Fruit fly (Drosophila melanogaster): ENCODE measurements around the gene CG11786.
A peak's percentile ranks its signal among the peaks of the same experiment; 100 is the strongest.

CG11786 gene

dm6 chr3R:25024895-25025557, 21.1 kb upstream of the CG11786 start, which contains the start of the genes EMC6 and Hr96 (continued):
- peak; percentile 83 for TF ChIP-seq CG31224 (GFP tag; IDR thresholded peaks at IDR 0.05)
- peak; percentile 94 for TF ChIP-seq CG13775 (GFP tag; optimal IDR thresholded peaks at IDR 0.05)
- TF ChIP-seq ac (GFP tag; optimal IDR thresholded peaks at IDR 0.05) = peak; percentile 77
- peak; percentile 77 for TF ChIP-seq crc (GFP tag; optimal IDR thresholded peaks at IDR 0.05)
- TF ChIP-seq klu (GFP tag; IDR thresholded peaks at IDR 0.05) = peak; percentile 88
- TF ChIP-seq run (tag; optimal IDR thresholded peaks at IDR 0.05) = peak; percentile 76
- peak; percentile 99 for TF ChIP-seq Ets65A (GFP tag)
- peak; percentile 82 for TF ChIP-seq ERR (GFP tag; optimal IDR thresholded peaks at IDR 0.05)
- peak; percentile 65; the same call in 1 of the 3 replicates for TF ChIP-seq Opbp (GFP tag; IDR thresholded peaks at IDR 0.05; ENCODE audit: partially characterized antibody)
- peak; percentile 85 for TF ChIP-seq Bdp1 (GFP tag; optimal IDR thresholded peaks at IDR 0.05)
- TF ChIP-seq CG14965 (GFP tag; optimal IDR thresholded peaks at IDR 0.05; ENCODE audit: borderline replicate concordance) = peak; percentile 48
- peak; percentile 74; the same call in 1 of the 2 replicates for TF ChIP-seq dati (GFP tag; IDR thresholded peaks at IDR 0.05)
- peak; percentile 84 for TF ChIP-seq Nf-YC (tag; optimal IDR thresholded peaks at IDR 0.05)
- peak; percentile 63 for TF ChIP-seq CG10431 (GFP tag; optimal IDR thresholded peaks at IDR 0.05)
- TF ChIP-seq hb (GFP tag; IDR thresholded peaks at IDR 0.05; ENCODE audit: partially characterized antibody) = peak; percentile 61; the same call in 2 of the 3 replicates
- TF ChIP-seq dpn (GFP tag; optimal IDR thresholded peaks at IDR 0.05) = peak; percentile 94 to 95
- peak; percentile 96 for TF ChIP-seq Chrac-16 (GFP tag; optimal IDR thresholded peaks at IDR 0.05)
- TF ChIP-seq Hsf (GFP tag; optimal IDR thresholded peaks at IDR 0.05) = peak; percentile 96
- TF ChIP-seq zf30C (GFP tag; optimal IDR thresholded peaks at IDR 0.05) = peak; percentile 99
- TF ChIP-seq CG9817 (tag; optimal IDR thresholded peaks at IDR 0.05) = peak; percentile 94
- TF ChIP-seq CG7745 (tag; optimal IDR thresholded peaks at IDR 0.05) = no peak
- TF ChIP-seq CG5180 (GFP tag; optimal IDR thresholded peaks at IDR 0.05) = no peak
- TF ChIP-seq hbn (GFP tag; IDR thresholded peaks at IDR 0.05; ENCODE audit: partially characterized antibody) = peak; percentile 45
- peak; percentile 94 for TF ChIP-seq trem (tag; optimal IDR thresholded peaks at IDR 0.05)
- TF ChIP-seq Hr39 (optimal IDR thresholded peaks at IDR 0.05) = no peak
- peak; percentile 90 for TF ChIP-seq dmrt11E (tag; optimal IDR thresholded peaks at IDR 0.05)
- TF ChIP-seq CG7271 (tag; optimal IDR thresholded peaks at IDR 0.05) = peak; percentile 82
- peak; percentile 92 for TF ChIP-seq Drgx (GFP tag; IDR thresholded peaks at IDR 0.05)
- TF ChIP-seq lbe (GFP tag; optimal IDR thresholded peaks at IDR 0.05) = peak; percentile 92
- peak; percentile 96 for TF ChIP-seq gem (tag; optimal IDR thresholded peaks at IDR 0.05)
- TF ChIP-seq corto (GFP tag; optimal IDR thresholded peaks at IDR 0.05) = peak; percentile 80
- peak; percentile 63 for TF ChIP-seq amos (GFP tag; IDR thresholded peaks at IDR 0.05; ENCODE audit: partially characterized antibody)
- peak; percentile 94 for TF ChIP-seq phol (tag; optimal IDR thresholded peaks at IDR 0.05)
- peak; percentile 74 for TF ChIP-seq CG16813 (GFP tag; IDR thresholded peaks at IDR 0.05; ENCODE audit: partially characterized antibody)
- TF ChIP-seq CG10267 (tag; optimal IDR thresholded peaks at IDR 0.05) = peak; percentile 88
- peak; percentile 93 for TF ChIP-seq CG11247 (GFP tag; IDR thresholded peaks at IDR 0.05)
- TF ChIP-seq fd3F (GFP tag; optimal IDR thresholded peaks at IDR 0.05) = peak; percentile 91
- peak; percentile 45; the same call in 1 of the 2 replicates for TF ChIP-seq CkIIα-i1 (GFP tag; IDR thresholded peaks at IDR 0.05)
- peak; percentile 77 for TF ChIP-seq ab (GFP tag; optimal IDR thresholded peaks at IDR 0.05)
- peak; percentile 84 for TF ChIP-seq dm (GFP tag; optimal IDR thresholded peaks at IDR 0.05)
- TF ChIP-seq gt (GFP tag; IDR thresholded peaks at IDR 0.05) = peak; percentile 62; the same call in 1 of the 2 replicates
- peak; percentile 93 for TF ChIP-seq ara (GFP tag; IDR thresholded peaks at IDR 0.05)
- peak; percentile 96 for TF ChIP-seq ems (GFP tag; optimal IDR thresholded peaks at IDR 0.05)
- peak; percentile 96 for TF ChIP-seq vvl (GFP tag; IDR thresholded peaks at IDR 0.05)
- TF ChIP-seq crol (GFP tag; IDR thresholded peaks at IDR 0.05) = peak; percentile 95
- peak; percentile 91 for TF ChIP-seq ranshi (GFP tag; IDR thresholded peaks at IDR 0.05)
- peak; percentile 73 for TF ChIP-seq CG15011 (GFP tag; optimal IDR thresholded peaks at IDR 0.05)
- peak; percentile 92 for TF ChIP-seq Vsx1 (GFP tag; optimal IDR thresholded peaks at IDR 0.05)
- TF ChIP-seq Ssrp (tag; optimal IDR thresholded peaks at IDR 0.05) = peak; percentile 91

Data from whole organism, embryonic.